Fruit fly (Drosophila melanogaster) whole organism, embryonic: Measurements from ENCODE around the gene RNF220.
A peak's percentile ranks its signal among the peaks of the same experiment; 100 is the strongest.

ENCODE experiments used
- CG10274 ChIP-seq: fragments of 200-800 bp; sonication (Bioruptor generic); optimal IDR thresholded peaks from 3 replicates; lab custom pipeline; 2017; ENCODE audit warnings: missing biosample characterization, mild to moderate bottlenecking, missing genetic modification characterization
- CG11504 ChIP-seq: fragments of 200-800 bp; sonication (Bioruptor generic); optimal IDR thresholded peaks from 3 replicates; lab custom pipeline; 2019; ENCODE audit warnings: missing biosample characterization, mild to moderate bottlenecking, missing genetic modification characterization, moderate library complexity
- CG12155 ChIP-seq: fragments of 200-800 bp; sonication (Bioruptor generic); optimal IDR thresholded peaks from 3 replicates; lab custom pipeline; 2016; ENCODE audit warnings: missing biosample characterization, missing genetic modification characterization
- CG13424 ChIP-seq: fragments of 200-800 bp; sonication (Bioruptor generic); optimal IDR thresholded peaks from 2 replicates; lab custom pipeline; 2019; ENCODE audit warnings: missing biosample characterization, mild to moderate bottlenecking, missing genetic modification characterization, moderate library complexity
- CG2116 ChIP-seq: fragments of 200-800 bp; sonication (Bioruptor generic); optimal IDR thresholded peaks from 3 replicates; lab custom pipeline; 2018; ENCODE audit warnings: missing biosample characterization, mild to moderate bottlenecking, missing genetic modification characterization
- CG2875 ChIP-seq: fragments of 200-800 bp; sonication (Bioruptor generic); optimal IDR thresholded peaks from 2 replicates; lab custom pipeline; 2017; ENCODE audit warnings: missing biosample characterization, mild to moderate bottlenecking, missing genetic modification characterization, missing genetic modification reagents
- CG33557 ChIP-seq: fragments of 200-800 bp; sonication (Bioruptor generic); optimal IDR thresholded peaks from 2 replicates; lab custom pipeline; 2019; ENCODE audit warnings: missing biosample characterization, mild to moderate bottlenecking, missing genetic modification characterization, moderate library complexity
- CG34422 ChIP-seq: fragments of 200-800 bp; sonication (Bioruptor generic); IDR thresholded peaks from 3 replicates; pipeline ENCODE4 v1.3.6; 2022; ENCODE audit warnings: missing biosample characterization, missing genetic modification characterization
- CG4360 ChIP-seq: fragments of 200-800 bp; sonication (Bioruptor generic); IDR thresholded peaks from 2 replicates; pipeline ENCODE4 v1.3.6; 2022; ENCODE audit warnings: missing biosample characterization, missing genetic modification characterization
- CG4854 ChIP-seq: fragments of 200-800 bp; sonication (Bioruptor generic); optimal IDR thresholded peaks from 2 replicates; lab custom pipeline; 2016; ENCODE audit warnings: missing biosample characterization, missing genetic modification characterization, inconsistent platforms
- CG6683 ChIP-seq: fragments of 200-800 bp; sonication (Bioruptor generic); optimal IDR thresholded peaks from 2 replicates; lab custom pipeline; 2017; ENCODE audit warnings: missing biosample characterization, mild to moderate bottlenecking, missing genetic modification characterization, missing genetic modification reagents
- CG6689 ChIP-seq: fragments of 200-800 bp; sonication (Bioruptor generic); IDR thresholded peaks from 2 replicates; pipeline ENCODE4 v1.3.6; 2022; ENCODE audit warnings: missing biosample characterization, missing genetic modification characterization
- CG6813 ChIP-seq: fragments of 200-800 bp; sonication (Bioruptor generic); optimal IDR thresholded peaks from 2 replicates; lab custom pipeline; 2017; ENCODE audit warnings: missing biosample characterization, missing genetic modification characterization, mild to moderate bottlenecking, moderate library complexity, missing genetic modification reagents
- CG7372 ChIP-seq: fragments of 200-800 bp; sonication (Bioruptor generic); IDR thresholded peaks from 2 replicates; pipeline ENCODE4 v1.3.6; 2022; ENCODE audit warnings: missing biosample characterization, missing genetic modification characterization
- CG9215 ChIP-seq: fragments of 200-800 bp; sonication (Bioruptor generic); IDR thresholded peaks from 2 replicates; pipeline ENCODE4 v1.3.6; 2022; ENCODE audit warnings: missing biosample characterization, missing genetic modification characterization
- CG9797 ChIP-seq: fragments of 200-800 bp; sonication (Bioruptor generic); optimal IDR thresholded peaks from 3 replicates; lab custom pipeline; 2018; ENCODE audit warnings: missing biosample characterization, mild to moderate bottlenecking, missing genetic modification characterization
- CHES-1-like ChIP-seq: fragments of 200-800 bp; sonication (Bioruptor generic); optimal IDR thresholded peaks from 2 replicates; lab custom pipeline; 2016; ENCODE audit warnings: missing biosample characterization, missing genetic modification characterization
- Camta ChIP-seq: fragments of 200-800 bp; sonication (Bioruptor generic); optimal IDR thresholded peaks from 2 replicates; lab custom pipeline; 2016; ENCODE audit warnings: missing biosample characterization, missing genetic modification characterization
- D19B ChIP-seq: fragments of 200-800 bp; sonication (Bioruptor generic); optimal IDR thresholded peaks from 2 replicates; lab custom pipeline; 2017; ENCODE audit warnings: missing biosample characterization, mild to moderate bottlenecking, missing genetic modification characterization
- Dbx ChIP-seq: fragments of 200-800 bp; sonication (Bioruptor generic); IDR thresholded peaks from 3 replicates; pipeline ENCODE4 v1.3.6; 2022; ENCODE audit warnings: missing biosample characterization, missing genetic modification characterization
- Dip3 ChIP-seq: fragments of 200-800 bp; sonication (Bioruptor generic); optimal IDR thresholded peaks from 3 replicates; lab custom pipeline; 2016; ENCODE audit warnings: missing biosample characterization, missing genetic modification characterization
- Hmx ChIP-seq: fragments of 200-800 bp; sonication (Bioruptor generic); optimal IDR thresholded peaks from 2 replicates; lab custom pipeline; 2016; ENCODE audit warnings: missing biosample characterization, missing genetic modification characterization
- Lhr ChIP-seq: fragments of 200-800 bp; sonication (Bioruptor generic); optimal IDR thresholded peaks from 3 replicates; lab custom pipeline; 2017; ENCODE audit warnings: mild to moderate bottlenecking, missing biosample characterization, missing genetic modification reagents, missing genetic modification characterization
- Lpt ChIP-seq: fragments of >200 bp; optimal IDR thresholded peaks from 2 replicates; lab custom pipeline; 2018; ENCODE audit warnings: missing biosample characterization, missing genetic modification characterization
- MTF-1 ChIP-seq: fragments of 200-800 bp; sonication (Bioruptor generic); optimal IDR thresholded peaks from 2 replicates; lab custom pipeline; 2018; ENCODE audit warnings: missing biosample characterization, mild to moderate bottlenecking, missing genetic modification characterization, borderline replicate concordance
- Spps ChIP-seq: fragments of 200-800 bp; sonication (Bioruptor generic); optimal IDR thresholded peaks from 2 replicates; lab custom pipeline; 2018; ENCODE audit warnings: missing biosample characterization, mild to moderate bottlenecking, missing genetic modification characterization
- Taf1 ChIP-seq: fragments of 200-800 bp; sonication (Bioruptor generic); IDR thresholded peaks from 2 replicates; pipeline ENCODE4 v1.3.6; 2022; ENCODE audit warnings: missing biosample characterization, missing genetic modification characterization
- ac ChIP-seq: fragments of 200-800 bp; sonication (Bioruptor generic); optimal IDR thresholded peaks from 3 replicates; lab custom pipeline; 2017; ENCODE audit warnings: missing biosample characterization, mild to moderate bottlenecking, missing genetic modification characterization
- al ChIP-seq: fragments of 200-800 bp; sonication (Bioruptor generic); IDR thresholded peaks from 2 replicates; pipeline ENCODE4 v1.3.6; 2022; ENCODE audit warnings: missing biosample characterization, missing genetic modification characterization
- bsh ChIP-seq, 2 experiments: fragments of 200-800 bp; sonication (Bioruptor generic); optimal IDR thresholded peaks; 2 replicates each; lab custom pipeline; 2017 to 2018; ENCODE audit warnings: mild to moderate bottlenecking in 2 of 2, missing biosample characterization in 2 of 2, missing genetic modification characterization in 2 of 2, moderate library complexity in 1 of 2
- chn ChIP-seq: fragments of 200-800 bp; sonication (Bioruptor generic); optimal IDR thresholded peaks from 2 replicates; lab custom pipeline; 2016; ENCODE audit warnings: missing biosample characterization, missing genetic modification characterization
- crc ChIP-seq: fragments of 200-800 bp; sonication (Bioruptor generic); optimal IDR thresholded peaks from 2 replicates; lab custom pipeline; 2016; ENCODE audit warnings: missing biosample characterization, missing genetic modification characterization
- dimm ChIP-seq: fragments of 200-800 bp; sonication (Bioruptor generic); IDR thresholded peaks from 2 replicates; pipeline ENCODE4 v1.3.6; 2022; ENCODE audit warnings: missing biosample characterization, missing genetic modification characterization
- dmrt11E ChIP-seq: fragments of 200-800 bp; sonication (Bioruptor generic); optimal IDR thresholded peaks from 3 replicates; lab custom pipeline; 2018; ENCODE audit warnings: missing biosample characterization, mild to moderate bottlenecking, missing genetic modification characterization, moderate library complexity
- esg ChIP-seq: fragments of 200-800 bp; sonication (Bioruptor generic); conservative IDR thresholded peaks from 2 replicates; pipeline ENCODE4 v1.3.6; 2022; ENCODE audit warnings: missing biosample characterization, missing genetic modification characterization
- gcm2 ChIP-seq: fragments of 200-800 bp; sonication (Bioruptor generic); optimal IDR thresholded peaks from 2 replicates; lab custom pipeline; 2016; ENCODE audit warnings: missing biosample characterization, missing genetic modification characterization
- gem ChIP-seq: fragments of 200-800 bp; sonication (Bioruptor generic); optimal IDR thresholded peaks from 2 replicates; lab custom pipeline; 2019; ENCODE audit warnings: missing biosample characterization, mild to moderate bottlenecking, missing genetic modification characterization, moderate library complexity
- gsb-n ChIP-seq: fragments of 200-800 bp; sonication (Bioruptor generic); optimal IDR thresholded peaks from 3 replicates; lab custom pipeline; 2018; ENCODE audit warnings: missing biosample characterization, mild to moderate bottlenecking, missing genetic modification characterization
- hth ChIP-seq: fragments of >200 bp; optimal IDR thresholded peaks from 2 replicates; lab custom pipeline; 2017; ENCODE audit warnings: inconsistent platforms
- kah ChIP-seq: fragments of 200-800 bp; sonication (Bioruptor generic); optimal IDR thresholded peaks from 2 replicates; lab custom pipeline; 2018; ENCODE audit warnings: missing biosample characterization, mild to moderate bottlenecking, missing genetic modification characterization
- kay ChIP-seq: fragments of 200-800 bp; sonication (Bioruptor generic); optimal IDR thresholded peaks from 2 replicates; lab custom pipeline; 2016; ENCODE audit warnings: missing biosample characterization, missing genetic modification characterization
- luna ChIP-seq: fragments of 200-800 bp; sonication (Bioruptor generic); optimal IDR thresholded peaks from 2 replicates; lab custom pipeline; 2016; ENCODE audit warnings: missing biosample characterization, missing genetic modification characterization
- nmo ChIP-seq: fragments of 200-800 bp; sonication (Bioruptor generic); optimal IDR thresholded peaks from 2 replicates; lab custom pipeline; 2018; ENCODE audit warnings: missing biosample characterization, mild to moderate bottlenecking, missing genetic modification characterization, moderate library complexity
- org-1 ChIP-seq: fragments of 200-800 bp; sonication (Bioruptor generic); optimal IDR thresholded peaks from 2 replicates; lab custom pipeline; 2017; ENCODE audit warnings: missing biosample characterization, missing genetic modification characterization
- pfk ChIP-seq: fragments of 200-800 bp; sonication (Bioruptor generic); optimal IDR thresholded peaks from 2 replicates; lab custom pipeline; 2018; ENCODE audit warnings: missing biosample characterization, mild to moderate bottlenecking, missing genetic modification characterization, moderate library complexity
- pum ChIP-seq: fragments of 200-800 bp; sonication (Bioruptor generic); optimal IDR thresholded peaks from 2 replicates; lab custom pipeline; 2016; ENCODE audit warnings: missing biosample characterization, missing genetic modification characterization
- slbo ChIP-seq: fragments of 200-800 bp; sonication (Bioruptor generic); IDR thresholded peaks from 2 replicates; pipeline ENCODE4 v1.3.6; 2022; ENCODE audit warnings: missing biosample characterization, missing genetic modification characterization
- sug ChIP-seq: fragments of 200-800 bp; optimal IDR thresholded peaks from 2 replicates; lab custom pipeline; 2019; ENCODE audit warnings: missing biosample characterization, mild to moderate bottlenecking, missing genetic modification characterization, moderate library complexity
- toy ChIP-seq: fragments of 200-800 bp; sonication (Bioruptor generic); IDR thresholded peaks from 2 replicates; pipeline ENCODE4 v1.3.6; 2022; ENCODE audit warnings: missing biosample characterization, missing genetic modification characterization
- twi ChIP-seq: fragments of 200-800 bp; optimal IDR thresholded peaks from 2 replicates; lab custom pipeline; 2019; ENCODE audit warnings: missing biosample characterization, mild to moderate bottlenecking, missing genetic modification characterization, moderate library complexity

The RNF220 gene

dm6 chr3R:22684044-22684947, 41.9 kb downstream of the RNF220 start (continued):
- TF ChIP-seq pfk (GFP tag; lab: Kevin White, UChicago), result no peak
- no peak for TF ChIP-seq CG12155 (GFP tag; lab: Kevin White, UChicago)
- TF ChIP-seq CG2875, result no peak
- TF ChIP-seq toy (GFP tag; lab: Robert Waterston, UW), result no peak
- no peak for TF ChIP-seq Hmx
- peak; percentile 42 for TF ChIP-seq kay (GFP tag; lab: Kevin White, UChicago)
- TF ChIP-seq ac (GFP tag; lab: Kevin White, UChicago), result no peak
- no peak for TF ChIP-seq twi (tag; lab: Kevin White, UChicago)
- no peak for TF ChIP-seq CG4854 (GFP tag; lab: Kevin White, UChicago)
- no peak for TF ChIP-seq CG9215 (GFP tag; lab: Robert Waterston, UW)
- TF ChIP-seq gem, result no peak
- TF ChIP-seq CG9797 (GFP tag; lab: Kevin White, UChicago), result no peak
- no peak for TF ChIP-seq hth (lab: Kevin White, UChicago)
- TF ChIP-seq crc (GFP tag; lab: Kevin White, UChicago), result no peak
- TF ChIP-seq gcm2, result no peak
- TF ChIP-seq CG34422 (GFP tag; lab: Robert Waterston, UW), result no peak
- no peak for TF ChIP-seq Lhr (GFP tag; lab: Kevin White, UChicago)
- TF ChIP-seq CG6813 (GFP tag; lab: Kevin White, UChicago), result peak; percentile 12
- TF ChIP-seq kah (GFP tag; lab: Kevin White, UChicago), result no peak
- TF ChIP-seq org-1 (GFP tag; lab: Kevin White, UChicago), result no peak
- peak; percentile 30 for TF ChIP-seq sug
- peak; percentile 27 for TF ChIP-seq MTF-1 (GFP tag; lab: Kevin White, UChicago)
- TF ChIP-seq D19B (GFP tag; lab: Kevin White, UChicago), result no peak
- no peak for TF ChIP-seq CG11504
- TF ChIP-seq CG2116 (GFP tag; lab: Kevin White, UChicago), result no peak
- no peak for TF ChIP-seq luna (GFP tag; lab: Kevin White, UChicago)
- TF ChIP-seq dimm (GFP tag; lab: Robert Waterston, UW), result no peak
- no peak for TF ChIP-seq CG13424 (tag; lab: Kevin White, UChicago)
- 0 out of 2 replicates have a peak, but pooled peaks have one; percentile 31 for TF ChIP-seq CG7372
- no peak for TF ChIP-seq nmo (GFP tag; lab: Kevin White, UChicago)
- no peak for TF ChIP-seq pum (GFP tag; lab: Kevin White, UChicago)
- no peak for TF ChIP-seq esg (GFP tag; lab: Robert Waterston, UW)
- TF ChIP-seq Taf1 (GFP tag; lab: Robert Waterston, UW), result no peak
- TF ChIP-seq chn (GFP tag; lab: Kevin White, UChicago), result no peak
- TF ChIP-seq Dip3 (GFP tag; lab: Kevin White, UChicago), result no peak
- TF ChIP-seq Dbx, result no peak
- TF ChIP-seq CG10274, result no peak
- TF ChIP-seq Lpt, result no peak
- TF ChIP-seq bsh (GFP tag; optimal IDR thresholded peaks at IDR 0.05; lab: Kevin White, UChicago), result no peak
- no peak for TF ChIP-seq gsb-n
- no peak for TF ChIP-seq CG4360 (GFP tag; lab: Robert Waterston, UW)
- no peak for TF ChIP-seq al (GFP tag; lab: Robert Waterston, UW)
- TF ChIP-seq CG33557 (GFP tag; lab: Kevin White, UChicago), result no peak
- no peak for TF ChIP-seq slbo (GFP tag; lab: Robert Waterston, UW)
- TF ChIP-seq dmrt11E (tag; lab: Kevin White, UChicago), result no peak
- no peak for TF ChIP-seq CG6683 (GFP tag; lab: Kevin White, UChicago)
- TF ChIP-seq Spps (tag; lab: Kevin White, UChicago), result no peak
- no peak for TF ChIP-seq CG6689 (GFP tag; lab: Robert Waterston, UW)
- TF ChIP-seq CHES-1-like (GFP tag; lab: Kevin White, UChicago), result no peak
- TF ChIP-seq Camta (GFP tag; lab: Kevin White, UChicago), result peak; percentile 9
